Fruit fly (Drosophila melanogaster) whole organism, adult: Measurements from ENCODE around the gene CG6225.

ENCODE experiments used
- CG11617 ChIP-seq: fragments of 200-800 bp; sonication (Bioruptor generic); optimal IDR thresholded peaks from 2 replicates; lab custom pipeline; 2017; ENCODE audit warnings: mild to moderate bottlenecking, missing biosample characterization, missing genetic modification reagents, missing genetic modification characterization
- CG12768 ChIP-seq: fragments of 200-800 bp; sonication (Bioruptor generic); optimal IDR thresholded peaks from 2 replicates; lab custom pipeline; 2017; ENCODE audit warnings: missing biosample characterization, missing genetic modification characterization, mild to moderate bottlenecking, moderate library complexity, missing genetic modification reagents
- CG14711 ChIP-seq: fragments of 200-800 bp; sonication (Bioruptor generic); optimal IDR thresholded peaks from 2 replicates; lab custom pipeline; 2018; ENCODE audit warnings: missing biosample characterization, mild to moderate bottlenecking, missing genetic modification characterization, moderate library complexity
- CG1620 ChIP-seq: fragments of 200-800 bp; sonication (Bioruptor generic); optimal IDR thresholded peaks from 2 replicates; lab custom pipeline; 2016; ENCODE audit warnings: missing biosample characterization, missing genetic modification characterization
- CG33017 ChIP-seq: fragments of 200-800 bp; sonication (Bioruptor generic); optimal IDR thresholded peaks from 2 replicates; lab custom pipeline; 2018; ENCODE audit warnings: missing biosample characterization, mild to moderate bottlenecking, missing genetic modification characterization, moderate library complexity
- CG5204 ChIP-seq: fragments of 200-800 bp; sonication (Bioruptor generic); optimal IDR thresholded peaks from 2 replicates; lab custom pipeline; 2016; ENCODE audit warnings: missing biosample characterization, missing genetic modification characterization
- CG7045 ChIP-seq: fragments of 200-800 bp; sonication (Bioruptor generic); optimal IDR thresholded peaks from 2 replicates; lab custom pipeline; 2017; ENCODE audit warnings: missing biosample characterization, mild to moderate bottlenecking, missing genetic modification characterization
- CG7101 ChIP-seq: fragments of 200-800 bp; sonication (Bioruptor generic); optimal IDR thresholded peaks from 2 replicates; lab custom pipeline; 2018; ENCODE audit warnings: missing biosample characterization, mild to moderate bottlenecking, missing genetic modification characterization, moderate library complexity
- Clk ChIP-seq: fragments of 200-800 bp; sonication (Bioruptor generic); optimal IDR thresholded peaks from 2 replicates; lab custom pipeline; 2017; ENCODE audit warnings: missing biosample characterization, missing genetic modification characterization
- Crg-1 ChIP-seq: fragments of 200-800 bp; sonication (Bioruptor generic); optimal IDR thresholded peaks from 2 replicates; lab custom pipeline; 2016; ENCODE audit warnings: missing biosample characterization, missing genetic modification characterization
- Hr96 ChIP-seq: fragments of 200-800 bp; sonication (Bioruptor generic); optimal IDR thresholded peaks from 2 replicates; lab custom pipeline; 2016; ENCODE audit warnings: missing biosample characterization, missing genetic modification characterization
- Mnt ChIP-seq: fragments of 200-800 bp; sonication (Bioruptor generic); optimal IDR thresholded peaks from 2 replicates; lab custom pipeline; 2016; ENCODE audit warnings: missing biosample characterization, mild to moderate bottlenecking, missing genetic modification characterization
- bab1 ChIP-seq: fragments of 200-800 bp; sonication (Bioruptor generic); optimal IDR thresholded peaks from 3 replicates; lab custom pipeline; 2019; ENCODE audit warnings: missing biosample characterization, mild to moderate bottlenecking, missing genetic modification characterization, moderate library complexity
- cic ChIP-seq: fragments of 200-800 bp; sonication (Bioruptor generic); optimal IDR thresholded peaks from 2 replicates; lab custom pipeline; 2017; ENCODE audit warnings: missing biosample characterization, mild to moderate bottlenecking, missing genetic modification characterization, moderate library complexity
- cnc ChIP-seq, 2 experiments: fragments of >200 bp; optimal IDR thresholded peaks; 2 replicates each; lab custom pipeline; 2017
- kay ChIP-seq: fragments of 200-800 bp; sonication (Bioruptor generic); peaks from one replicate; lab custom pipeline; 2016; ENCODE audit warnings: missing biosample characterization, missing genetic modification characterization, borderline replicate concordance
- ovo ChIP-seq: fragments of 200-800 bp; sonication (Bioruptor generic); optimal IDR thresholded peaks from 2 replicates; lab custom pipeline; 2016; ENCODE audit warnings: missing biosample characterization, missing genetic modification characterization
- pad ChIP-seq: fragments of 200-800 bp; sonication (Bioruptor generic); optimal IDR thresholded peaks from 3 replicates; lab custom pipeline; 2017; ENCODE audit warnings: missing biosample characterization, missing genetic modification characterization, mild to moderate bottlenecking, moderate library complexity, missing genetic modification reagents
- tj ChIP-seq: fragments of 200-800 bp; sonication (Bioruptor generic); optimal IDR thresholded peaks from 3 replicates; lab custom pipeline; 2017; ENCODE audit warnings: missing biosample characterization, mild to moderate bottlenecking, missing genetic modification characterization, moderate library complexity
- toe ChIP-seq: fragments of 200-800 bp; sonication (Bioruptor generic); optimal IDR thresholded peaks from 2 replicates; lab custom pipeline; 2016; ENCODE audit warnings: missing biosample characterization, missing genetic modification characterization

Gene CG6225

dm6 chr3R:12656946-12657566 is 2.7 kb downstream of the CG6225 start:
- no peak for TF ChIP-seq kay
- TF ChIP-seq CG14711 (tag; lab: Kevin White, UChicago): no peak
- TF ChIP-seq CG7045: no peak
- no peak for TF ChIP-seq CG33017 (tag; lab: Kevin White, UChicago)
- TF ChIP-seq CG11617: no peak
- TF ChIP-seq CG12768 (GFP tag; lab: Kevin White, UChicago): no peak
- TF ChIP-seq Mnt: no peak
- no peak for TF ChIP-seq toe (GFP tag; lab: Kevin White, UChicago)
- no peak for TF ChIP-seq CG1620 (GFP tag; lab: Kevin White, UChicago)
- no peak for TF ChIP-seq bab1 (GFP tag; lab: Kevin White, UChicago)
- TF ChIP-seq pad (GFP tag; lab: Kevin White, UChicago): no peak
- TF ChIP-seq ovo: no peak

- TF ChIP-seq kay: no peak
Measured at dm6 chr3R:12662531-12662930, 8.2 kb downstream of the CG6225 start, which contains the start of gene CG14395. CG14395 (plus strand) TSS chr3R:12662831.

dm6 chr3R:12666206-12666834 is 11.9 kb downstream of the CG6225 start:
- TF ChIP-seq Hr96 (GFP tag; lab: Kevin White, UChicago): no peak
- no peak for TF ChIP-seq CG7101 (tag; lab: Kevin White, UChicago)
- TF ChIP-seq CG11617: no peak
- no peak for TF ChIP-seq kay
- TF ChIP-seq tj: no peak
- no peak for TF ChIP-seq CG1620 (GFP tag; lab: Kevin White, UChicago)
- TF ChIP-seq CG12768 (GFP tag; lab: Kevin White, UChicago): no peak
- no peak for TF ChIP-seq ovo
- TF ChIP-seq bab1 (GFP tag; lab: Kevin White, UChicago): no peak
- no peak for TF ChIP-seq CG33017 (tag; lab: Kevin White, UChicago)
- no peak for TF ChIP-seq CG5204
- no peak for TF ChIP-seq cnc (optimal IDR thresholded peaks at IDR 0.05; lab: Kevin White, UChicago)
- TF ChIP-seq Crg-1: no peak
- TF ChIP-seq CG7045: no peak
- no peak for TF ChIP-seq Clk
- no peak for TF ChIP-seq cic
- TF ChIP-seq CG14711 (tag; lab: Kevin White, UChicago): no peak

dm6 chr3R:12674041-12674623 is 19.8 kb downstream of the CG6225 start, which contains the start of gene Gnmt:
Gnmt (plus strand) TSS chr3R:12674608.
- no peak for TF ChIP-seq pad (GFP tag; lab: Kevin White, UChicago)
- no peak for TF ChIP-seq bab1 (GFP tag; lab: Kevin White, UChicago)
- TF ChIP-seq CG33017 (tag; lab: Kevin White, UChicago): peak; percentile 80
- no peak for TF ChIP-seq CG1620 (GFP tag; lab: Kevin White, UChicago)
- TF ChIP-seq CG11617: no peak
- peak in 1 of 2 experiments; percentile 75 for TF ChIP-seq cnc (optimal IDR thresholded peaks at IDR 0.05; lab: Kevin White, UChicago)
- no peak for TF ChIP-seq toe (GFP tag; lab: Kevin White, UChicago)
- TF ChIP-seq kay: no peak
- no peak for TF ChIP-seq Crg-1
- no peak for TF ChIP-seq CG5204
- TF ChIP-seq Clk: no peak
- TF ChIP-seq CG14711 (tag; lab: Kevin White, UChicago): peak; percentile 49
- TF ChIP-seq CG7101 (tag; lab: Kevin White, UChicago): peak; percentile 61
- no peak for TF ChIP-seq ovo
- TF ChIP-seq Mnt: peak; percentile 17
- TF ChIP-seq tj: no peak
- TF ChIP-seq CG7045: no peak
- TF ChIP-seq CG12768 (GFP tag; lab: Kevin White, UChicago): peak; percentile 5
- no peak for TF ChIP-seq Hr96 (GFP tag; lab: Kevin White, UChicago)
- peak; percentile 56 for TF ChIP-seq cic

dm6 chr3R:12676160-12676559 is 21.8 kb downstream of the CG6225 start, which contains the start of gene CG43630:
CG43630 (minus strand) TSS chr3R:12676260.
- TF ChIP-seq Mnt (no peak), CG14711 (tag; lab: Kevin White, UChicago) (peak; percentile 6), CG33017 (tag; lab: Kevin White, UChicago) (peak; percentile 46), CG7045 (no peak), CG12768 (GFP tag; lab: Kevin White, UChicago) (peak; percentile 64)

dm6 chr3R:12678850-12679249 is 24.5 kb downstream of the CG6225 start, which contains the start of gene mbo:
mbo (minus strand) TSS chr3R:12679052.
- TF ChIP-seq pad (GFP tag; lab: Kevin White, UChicago) (no peak), CG5204 (no peak), Hr96 (GFP tag; lab: Kevin White, UChicago) (no peak), CG1620 (GFP tag; lab: Kevin White, UChicago) (no peak), kay (no peak), ovo (no peak), tj (no peak), Mnt (no peak), toe (GFP tag; lab: Kevin White, UChicago) (no peak), CG12768 (GFP tag; lab: Kevin White, UChicago) (no peak)

- no peak for TF ChIP-seq CG7045
- TF ChIP-seq toe (GFP tag; lab: Kevin White, UChicago): no peak
- no peak for TF ChIP-seq CG1620 (GFP tag; lab: Kevin White, UChicago)
- no peak for TF ChIP-seq ovo
- TF ChIP-seq Crg-1: no peak
- TF ChIP-seq kay: no peak
- TF ChIP-seq CG7101 (tag; lab: Kevin White, UChicago): no peak
- no peak for TF ChIP-seq Clk
- no peak for TF ChIP-seq pad (GFP tag; lab: Kevin White, UChicago)
- no peak for TF ChIP-seq Hr96 (GFP tag; lab: Kevin White, UChicago)
- TF ChIP-seq CG12768 (GFP tag; lab: Kevin White, UChicago): no peak
- TF ChIP-seq tj: no peak
- no peak for TF ChIP-seq CG11617
- TF ChIP-seq CG33017 (tag; lab: Kevin White, UChicago): no peak
- TF ChIP-seq bab1 (GFP tag; lab: Kevin White, UChicago): no peak
- TF ChIP-seq CG14711 (tag; lab: Kevin White, UChicago): no peak
Measured at dm6 chr3R:12681275-12681674, 26.9 kb downstream of the CG6225 start, which contains the start of gene Cyp313a4. Cyp313a4 (minus strand) TSS chr3R:12681375.
